Fruit fly (Drosophila melanogaster) whole organism, embryonic: ENCODE measurements around the gene Tsp97E.

Experiments used
- BEAF-32 ChIP-seq: fragments of 200-800 bp; sonication (Bioruptor generic); optimal IDR thresholded peaks from 3 replicates; lab custom pipeline; 2017; ENCODE audit warnings: missing biosample characterization, missing genetic modification characterization, mild to moderate bottlenecking, moderate library complexity, missing genetic modification reagents
- CG12769 ChIP-seq: fragments of 200-800 bp; sonication (Bioruptor generic); optimal IDR thresholded peaks from 2 replicates; lab custom pipeline; 2019; ENCODE audit warnings: missing biosample characterization, mild to moderate bottlenecking, missing genetic modification characterization, moderate library complexity
- CG13424 ChIP-seq: fragments of 200-800 bp; sonication (Bioruptor generic); optimal IDR thresholded peaks from 2 replicates; lab custom pipeline; 2019; ENCODE audit warnings: missing biosample characterization, mild to moderate bottlenecking, missing genetic modification characterization, moderate library complexity
- CG14014 ChIP-seq: fragments of 200-800 bp; sonication (Bioruptor generic); IDR thresholded peaks from 2 replicates; pipeline ENCODE4 v1.3.6; 2022; ENCODE audit warnings: missing biosample characterization, missing genetic modification characterization
- CG14860 ChIP-seq: fragments of 200-800 bp; sonication (Bioruptor generic); IDR thresholded peaks from 3 replicates; pipeline ENCODE4 v1.3.6; 2022; ENCODE audit warnings: missing biosample characterization, missing genetic modification characterization; ENCODE audit not compliant: partially characterized antibody
- CG15479 ChIP-seq: fragments of 200-800 bp; sonication (Bioruptor generic); optimal IDR thresholded peaks from 3 replicates; lab custom pipeline; 2019; ENCODE audit warnings: missing biosample characterization, mild to moderate bottlenecking, missing genetic modification characterization, moderate library complexity
- CG15514 ChIP-seq: fragments of 200-800 bp; sonication (Bioruptor generic); optimal IDR thresholded peaks from 3 replicates; lab custom pipeline; 2017; ENCODE audit warnings: missing biosample characterization, missing genetic modification characterization, mild to moderate bottlenecking, moderate library complexity, missing genetic modification reagents
- CG16815 ChIP-seq: fragments of 200-800 bp; sonication (Bioruptor generic); optimal IDR thresholded peaks from 3 replicates; lab custom pipeline; 2017; ENCODE audit warnings: missing biosample characterization, mild to moderate bottlenecking, missing genetic modification characterization
- CG17802 ChIP-seq: fragments of 200-800 bp; sonication (Bioruptor generic); optimal IDR thresholded peaks from 2 replicates; lab custom pipeline; 2018; ENCODE audit warnings: missing biosample characterization, mild to moderate bottlenecking, missing genetic modification characterization, moderate library complexity
- CG1792 ChIP-seq: fragments of 200-800 bp; sonication (Bioruptor generic); optimal IDR thresholded peaks from 2 replicates; lab custom pipeline; 2016; ENCODE audit warnings: missing biosample characterization, missing genetic modification characterization
- CG1832 ChIP-seq: fragments of 200-800 bp; sonication (Bioruptor generic); optimal IDR thresholded peaks from 2 replicates; lab custom pipeline; 2017; ENCODE audit warnings: missing biosample characterization, mild to moderate bottlenecking, missing genetic modification characterization, inconsistent platforms
- CG18764 ChIP-seq: fragments of 200-800 bp; sonication (Bioruptor generic); optimal IDR thresholded peaks from 3 replicates; lab custom pipeline; 2016; ENCODE audit warnings: missing biosample characterization, missing genetic modification characterization
- CG2875 ChIP-seq: fragments of 200-800 bp; sonication (Bioruptor generic); optimal IDR thresholded peaks from 2 replicates; lab custom pipeline; 2017; ENCODE audit warnings: missing biosample characterization, mild to moderate bottlenecking, missing genetic modification characterization, missing genetic modification reagents
- CG31224 ChIP-seq: fragments of 200-800 bp; sonication (Bioruptor generic); IDR thresholded peaks from 2 replicates; pipeline ENCODE4 v1.3.6; 2022; ENCODE audit warnings: missing biosample characterization, missing genetic modification characterization
- CG6689 ChIP-seq: fragments of 200-800 bp; sonication (Bioruptor generic); IDR thresholded peaks from 2 replicates; pipeline ENCODE4 v1.3.6; 2022; ENCODE audit warnings: missing biosample characterization, missing genetic modification characterization
- CG6791 ChIP-seq: fragments of 200-800 bp; sonication (Bioruptor generic); IDR thresholded peaks from 3 replicates; pipeline ENCODE4 v1.3.6; 2022; ENCODE audit warnings: missing biosample characterization, missing genetic modification characterization; ENCODE audit not compliant: partially characterized antibody
- CG8478 ChIP-seq: fragments of >200 bp; optimal IDR thresholded peaks from 2 replicates; lab custom pipeline; 2018
- CG9797 ChIP-seq: fragments of 200-800 bp; sonication (Bioruptor generic); optimal IDR thresholded peaks from 3 replicates; lab custom pipeline; 2018; ENCODE audit warnings: missing biosample characterization, mild to moderate bottlenecking, missing genetic modification characterization
- CG9817 ChIP-seq: fragments of 200-800 bp; sonication (Bioruptor generic); optimal IDR thresholded peaks from 2 replicates; lab custom pipeline; 2018; ENCODE audit warnings: missing biosample characterization, mild to moderate bottlenecking, missing genetic modification characterization, moderate library complexity
- Dll ChIP-seq: fragments of 200-800 bp; sonication (Bioruptor generic); IDR thresholded peaks from 4 replicates; pipeline ENCODE4 v1.3.6; 2022; ENCODE audit warnings: missing biosample characterization, missing genetic modification characterization; ENCODE audit not compliant: partially characterized antibody
- Elba2 ChIP-seq: fragments of 200-800 bp; sonication (Bioruptor generic); optimal IDR thresholded peaks from 3 replicates; lab custom pipeline; 2016; ENCODE audit warnings: missing biosample characterization, missing genetic modification characterization
- Fer1 ChIP-seq: fragments of 200-800 bp; sonication (Bioruptor generic); optimal IDR thresholded peaks from 2 replicates; lab custom pipeline; 2017; ENCODE audit warnings: missing biosample characterization, mild to moderate bottlenecking, missing genetic modification characterization
- Gsc ChIP-seq: fragments of 200-800 bp; sonication (Bioruptor generic); IDR thresholded peaks from 2 replicates; pipeline ENCODE4 v1.3.6; 2022; ENCODE audit warnings: missing biosample characterization, missing genetic modification characterization
- Nf-YC ChIP-seq: fragments of 200-800 bp; optimal IDR thresholded peaks from 3 replicates; lab custom pipeline; 2019; ENCODE audit warnings: missing biosample characterization, mild to moderate bottlenecking, missing genetic modification characterization, moderate library complexity
- Poxn ChIP-seq: fragments of 200-800 bp; sonication (Bioruptor generic); IDR thresholded peaks from 2 replicates; pipeline ENCODE4 v1.3.6; 2022; ENCODE audit warnings: missing biosample characterization, missing genetic modification characterization
- Taf1 ChIP-seq: fragments of 200-800 bp; sonication (Bioruptor generic); IDR thresholded peaks from 2 replicates; pipeline ENCODE4 v1.3.6; 2022; ENCODE audit warnings: missing biosample characterization, missing genetic modification characterization
- Tbp ChIP-seq: fragments of >200 bp; optimal IDR thresholded peaks from 2 replicates; lab custom pipeline; 2018; ENCODE audit warnings: missing biosample characterization, missing genetic modification characterization
- abd-A ChIP-seq: fragments of 200-800 bp; sonication (Bioruptor generic); optimal IDR thresholded peaks from 3 replicates; lab custom pipeline; 2019; ENCODE audit warnings: missing biosample characterization, mild to moderate bottlenecking, missing genetic modification characterization, moderate library complexity
- ac ChIP-seq: fragments of 200-800 bp; sonication (Bioruptor generic); optimal IDR thresholded peaks from 3 replicates; lab custom pipeline; 2017; ENCODE audit warnings: missing biosample characterization, mild to moderate bottlenecking, missing genetic modification characterization
- bsh ChIP-seq, 2 experiments: fragments of 200-800 bp; sonication (Bioruptor generic); optimal IDR thresholded peaks; 2 replicates each; lab custom pipeline; 2017 to 2018; ENCODE audit warnings: mild to moderate bottlenecking in 2 of 2, missing biosample characterization in 2 of 2, missing genetic modification characterization in 2 of 2, moderate library complexity in 1 of 2
- chm ChIP-seq: fragments of 200-800 bp; sonication (Bioruptor generic); IDR thresholded peaks from 2 replicates; pipeline ENCODE4 v1.3.6; 2022; ENCODE audit warnings: missing biosample characterization, missing genetic modification characterization
- crc ChIP-seq: fragments of 200-800 bp; sonication (Bioruptor generic); optimal IDR thresholded peaks from 2 replicates; lab custom pipeline; 2016; ENCODE audit warnings: missing biosample characterization, missing genetic modification characterization
- exex ChIP-seq: fragments of 200-800 bp; sonication (Bioruptor generic); optimal IDR thresholded peaks from 4 replicates; lab custom pipeline; 2018; ENCODE audit warnings: missing biosample characterization, mild to moderate bottlenecking, missing genetic modification characterization, moderate library complexity
- eyg ChIP-seq: fragments of 200-800 bp; sonication (Bioruptor generic); optimal IDR thresholded peaks from 3 replicates; lab custom pipeline; 2016; ENCODE audit warnings: missing biosample characterization, missing genetic modification characterization
- ftz-f1 ChIP-seq: fragments of 200-800 bp; sonication (Bioruptor generic); optimal IDR thresholded peaks from 2 replicates; lab custom pipeline; 2016; ENCODE audit warnings: missing biosample characterization, missing genetic modification characterization
- gce ChIP-seq: fragments of 200-800 bp; sonication (Bioruptor generic); IDR thresholded peaks from 3 replicates; pipeline ENCODE4 v1.3.6; 2022; ENCODE audit warnings: missing biosample characterization, missing genetic modification characterization
- gem ChIP-seq: fragments of 200-800 bp; sonication (Bioruptor generic); optimal IDR thresholded peaks from 2 replicates; lab custom pipeline; 2019; ENCODE audit warnings: missing biosample characterization, mild to moderate bottlenecking, missing genetic modification characterization, moderate library complexity
- grn ChIP-seq: fragments of 200-800 bp; sonication (Bioruptor generic); optimal IDR thresholded peaks from 3 replicates; lab custom pipeline; 2017; ENCODE audit warnings: missing biosample characterization, missing genetic modification characterization
- gsb-n ChIP-seq: fragments of 200-800 bp; sonication (Bioruptor generic); optimal IDR thresholded peaks from 3 replicates; lab custom pipeline; 2018; ENCODE audit warnings: missing biosample characterization, mild to moderate bottlenecking, missing genetic modification characterization
- jing ChIP-seq: fragments of 200-800 bp; sonication (Bioruptor generic); optimal IDR thresholded peaks from 2 replicates; lab custom pipeline; 2018; ENCODE audit warnings: missing biosample characterization, mild to moderate bottlenecking, missing genetic modification characterization
- kay ChIP-seq: fragments of 200-800 bp; sonication (Bioruptor generic); optimal IDR thresholded peaks from 2 replicates; lab custom pipeline; 2016; ENCODE audit warnings: missing biosample characterization, missing genetic modification characterization
- lbe ChIP-seq: fragments of 200-800 bp; sonication (Bioruptor generic); optimal IDR thresholded peaks from 2 replicates; lab custom pipeline; 2016; ENCODE audit warnings: missing biosample characterization, mild to moderate bottlenecking, missing genetic modification characterization
- lilli ChIP-seq: fragments of 200-800 bp; sonication (Bioruptor generic); optimal IDR thresholded peaks from 3 replicates; lab custom pipeline; 2016; ENCODE audit warnings: missing biosample characterization, missing genetic modification characterization
- nau ChIP-seq: fragments of 200-800 bp; sonication (Bioruptor generic); optimal IDR thresholded peaks from 3 replicates; lab custom pipeline; 2017; ENCODE audit warnings: missing biosample characterization, mild to moderate bottlenecking, missing genetic modification characterization, missing genetic modification reagents
- odd ChIP-seq: fragments of 200-800 bp; sonication (Bioruptor generic); optimal IDR thresholded peaks from 2 replicates; lab custom pipeline; 2017; ENCODE audit warnings: missing biosample characterization, mild to moderate bottlenecking, missing genetic modification characterization
- p53 ChIP-seq: fragments of 200-800 bp; sonication (Bioruptor generic); optimal IDR thresholded peaks from 2 replicates; lab custom pipeline; 2016; ENCODE audit warnings: missing biosample characterization, missing genetic modification characterization
- sens ChIP-seq: fragments of 200-800 bp; sonication (Bioruptor generic); peaks from one replicate; lab custom pipeline; 2016; ENCODE audit warnings: missing biosample characterization, missing genetic modification characterization
- slp2 ChIP-seq: fragments of 200-800 bp; sonication (Bioruptor generic); optimal IDR thresholded peaks from 2 replicates; lab custom pipeline; 2016; ENCODE audit warnings: missing biosample characterization, missing genetic modification characterization
- sug ChIP-seq: fragments of 200-800 bp; optimal IDR thresholded peaks from 2 replicates; lab custom pipeline; 2019; ENCODE audit warnings: missing biosample characterization, mild to moderate bottlenecking, missing genetic modification characterization, moderate library complexity
- unc-4 ChIP-seq: fragments of 200-800 bp; sonication (Bioruptor generic); IDR thresholded peaks from 2 replicates; pipeline ENCODE4 v1.3.6; 2022; ENCODE audit warnings: missing biosample characterization, missing genetic modification characterization; ENCODE audit not compliant: partially characterized antibody
- usp ChIP-seq: fragments of >200 bp; optimal IDR thresholded peaks from 2 replicates; lab custom pipeline; 2017; ENCODE audit warnings: missing biosample characterization, missing genetic modification characterization
- vfl ChIP-seq: fragments of 200-800 bp; sonication (Bioruptor generic); optimal IDR thresholded peaks from 2 replicates; lab custom pipeline; 2016; ENCODE audit warnings: missing biosample characterization, missing genetic modification characterization

The Tsp97E gene

DNA sequence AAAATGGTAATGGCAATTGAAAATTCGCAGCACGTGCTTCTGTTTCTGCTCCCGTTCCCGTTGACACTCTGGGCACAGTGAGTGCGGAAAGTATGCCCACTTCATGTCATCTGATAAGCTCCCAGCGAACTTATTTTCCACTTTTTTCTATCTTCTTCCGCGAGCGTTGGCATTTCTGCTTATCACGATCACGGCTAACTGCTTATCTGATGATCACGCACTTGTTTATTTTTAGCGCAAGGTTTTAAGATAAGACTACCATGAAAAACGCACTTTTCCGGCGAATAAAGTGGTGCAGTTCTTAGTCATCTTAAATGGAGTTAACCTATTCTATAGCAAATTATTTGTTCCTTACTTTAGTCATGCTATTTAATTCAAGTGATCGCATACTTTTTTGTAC is 27.2 kb downstream of the Tsp97E start (continued):
- TF ChIP-seq Fer1 (peak; percentile 43), CG9797 (GFP tag; lab: Kevin White, UChicago) (no peak), CG15479 (GFP tag; lab: Kevin White, UChicago) (no peak), slp2 (GFP tag; lab: Kevin White, UChicago) (no peak), lilli (GFP tag; lab: Kevin White, UChicago) (peak; percentile 40), eyg (GFP tag; lab: Kevin White, UChicago) (no peak), CG17802 (tag; lab: Kevin White, UChicago) (no peak), ftz-f1 (GFP tag; lab: Kevin White, UChicago) (no peak), bsh (GFP tag; optimal IDR thresholded peaks at IDR 0.05; lab: Kevin White, UChicago) (peak in 1 of 2 experiments; percentile 36), odd (GFP tag; lab: Kevin White, UChicago) (peak; percentile 29), CG14860 (GFP tag; lab: Robert Waterston, UW) (no peak), sens (GFP tag; lab: Kevin White, UChicago) (peak; percentile 83), Gsc (GFP tag; lab: Robert Waterston, UW) (no peak), gsb-n (tag; lab: Kevin White, UChicago) (no peak), Poxn (GFP tag; lab: Robert Waterston, UW) (no peak), CG2875 (GFP tag; lab: Kevin White, UChicago) (peak; percentile 20), grn (peak; percentile 82), CG12769 (tag; lab: Kevin White, UChicago) (peak; percentile 32), usp (GFP tag; lab: Kevin White, UChicago) (no peak), jing (GFP tag; lab: Kevin White, UChicago) (no peak), Dll (GFP tag; lab: Robert Waterston, UW) (no peak), gem (tag; lab: Kevin White, UChicago) (no peak), nau (GFP tag; lab: Kevin White, UChicago) (peak; percentile 33), exex (tag; lab: Kevin White, UChicago) (peak; percentile 30), CG13424 (tag; lab: Kevin White, UChicago) (peak; percentile 48), unc-4 (GFP tag; lab: Robert Waterston, UW) (no peak), BEAF-32 (no peak), Taf1 (GFP tag; lab: Robert Waterston, UW) (no peak), abd-A (no peak), CG1792 (GFP tag; lab: Kevin White, UChicago) (no peak), lbe (GFP tag; lab: Kevin White, UChicago) (no peak), CG15514 (GFP tag; lab: Kevin White, UChicago) (no peak), ac (GFP tag; lab: Kevin White, UChicago) (no peak), kay (GFP tag; lab: Kevin White, UChicago) (no peak), CG14014 (GFP tag; lab: Robert Waterston, UW) (0 out of 2 replicates have a peak, but pooled peaks have one; percentile 32), Elba2 (no peak), CG6689 (GFP tag; lab: Robert Waterston, UW) (0 out of 2 replicates have a peak, but pooled peaks have one; percentile 25), CG18764 (GFP tag; lab: Kevin White, UChicago) (no peak), CG16815 (GFP tag; lab: Kevin White, UChicago) (no peak), chm (no peak), gce (no peak), CG6791 (GFP tag; lab: Robert Waterston, UW) (no peak), crc (GFP tag; lab: Kevin White, UChicago) (peak; percentile 16), Nf-YC (tag; lab: Kevin White, UChicago) (no peak), CG8478 (lab: Kevin White, UChicago) (no peak), p53 (GFP tag; lab: Kevin White, UChicago) (no peak), CG31224 (GFP tag; lab: Robert Waterston, UW) (no peak), CG1832 (GFP tag; lab: Kevin White, UChicago) (no peak), Tbp (GFP tag; lab: Kevin White, UChicago) (no peak), CG9817 (tag; lab: Kevin White, UChicago) (no peak), sug (peak; percentile 69), vfl (GFP tag; lab: Kevin White, UChicago) (no peak)
